Worm (Caenorhabditis elegans): ENCODE results near the gene C24D10.49.

DNA sequence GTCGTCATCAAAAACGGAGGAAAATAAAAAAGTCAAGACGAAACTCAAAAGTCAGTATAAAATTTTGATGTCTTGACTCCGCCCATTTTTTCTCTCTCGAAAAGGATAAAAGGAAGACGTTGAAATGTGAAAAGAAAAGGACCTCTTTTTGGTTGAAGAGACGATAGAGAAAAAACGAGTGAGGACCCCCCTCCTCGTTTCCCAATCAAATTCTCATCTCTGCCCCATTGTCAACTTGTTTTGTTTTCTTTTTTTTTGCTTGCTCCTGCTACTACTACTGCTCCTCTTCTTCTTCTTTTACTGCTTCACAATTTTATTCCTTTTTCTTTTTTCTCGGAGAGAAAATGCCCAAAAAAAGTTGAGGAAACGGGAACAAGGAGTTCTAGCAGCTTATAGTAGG is 19.3 kb downstream of the C24D10.49 start:
- TF ChIP-seq ama-1 (optimal IDR thresholded peaks at IDR 0.05): no peak
- no peak for TF ChIP-seq hmbx-1 (tag; optimal IDR thresholded peaks at IDR 0.05)
- TF ChIP-seq hmg-4 (GFP tag; optimal IDR thresholded peaks at IDR 0.05): no peak
- TF ChIP-seq aly-1 (tag; optimal IDR thresholded peaks at IDR 0.05): no peak
- TF ChIP-seq B0310.2 (tag; optimal IDR thresholded peaks at IDR 0.05): no peak
- no peak for TF ChIP-seq tra-4 (tag; optimal IDR thresholded peaks at IDR 0.05)
- no peak for TF ChIP-seq tbx-11 (GFP tag; IDR thresholded peaks at IDR 0.05)

All from whole organism, early embryonic.